Worm (Caenorhabditis elegans) whole organism, L4/young adult: ENCODE results near the gene nstp-9.

ENCODE experiments used
- W03F9.2 ChIP-seq: fragments of 150-350 bp; optimal IDR thresholded peaks from 2 replicates; lab custom pipeline; 2014; ENCODE audit warnings: missing biosample characterization, missing genetic modification characterization
- dao-5 ChIP-seq: sonication (generic microtip); optimal IDR thresholded peaks from 2 replicates; lab custom pipeline; 2016; ENCODE audit warnings: missing genotype, missing genetic modification characterization, moderate library complexity, missing compliant biosample characterization
- him-1 ChIP-seq: sonication (generic microtip); optimal IDR thresholded peaks from 2 replicates; lab custom pipeline; 2016; ENCODE audit warnings: missing genotype, missing genetic modification reagents, missing genetic modification characterization, missing compliant biosample characterization

Gene nstp-9

ce11 chrX:10919613-10920012, at the start of gene nstp-9:
Gene nstp-9, minus strand, starts transcription at chrX:10919713.
- TF ChIP-seq dao-5 (tag; lab: Kevin White, UChicago): no peak
- TF ChIP-seq him-1 (tag; lab: Kevin White, UChicago): no peak
- no peak for TF ChIP-seq W03F9.2 (tag; lab: Kevin White, UChicago)

ce11 chrX:10967698-10968097, 48.2 kb upstream of the nstp-9 start, which contains the start of gene K09C8.9:
Gene K09C8.9, minus strand, starts transcription at chrX:10967798.
- TF ChIP-seq W03F9.2 (tag; lab: Kevin White, UChicago) (no peak), dao-5 (tag; lab: Kevin White, UChicago) (no peak), him-1 (tag; lab: Kevin White, UChicago) (no peak)

ce11 chrX:10966251-10966650, 46.7 kb upstream of the nstp-9 start, which contains the start of gene lge-1:
Gene lge-1, plus strand, starts transcription at chrX:10966551.
- TF ChIP-seq W03F9.2 (tag; lab: Kevin White, UChicago) (no peak), dao-5 (tag; lab: Kevin White, UChicago) (no peak), him-1 (tag; lab: Kevin White, UChicago) (no peak)

ce11 chrX:10965508-10965907, 46.0 kb upstream of the nstp-9 start:
- TF ChIP-seq dao-5 (tag; lab: Kevin White, UChicago) (no peak), him-1 (tag; lab: Kevin White, UChicago) (no peak), W03F9.2 (tag; lab: Kevin White, UChicago) (no peak)

- peak; percentile 72 for TF ChIP-seq dao-5 (tag; lab: Kevin White, UChicago)
- no peak for TF ChIP-seq W03F9.2 (tag; lab: Kevin White, UChicago)
- peak; percentile 81 for TF ChIP-seq him-1 (tag; lab: Kevin White, UChicago)
These were observed 44.0 kb upstream of the nstp-9 start, which contains the start of gene nas-10 for ce11 chrX:10963453-10964046. Gene nas-10, minus strand, starts transcription at chrX:10963503.

- TF ChIP-seq W03F9.2 (tag; lab: Kevin White, UChicago): no peak
- TF ChIP-seq dao-5 (tag; lab: Kevin White, UChicago): no peak
- TF ChIP-seq him-1 (tag; lab: Kevin White, UChicago): no peak
These were observed 42.2 kb upstream of the nstp-9 start for ce11 chrX:10961724-10962123.

ce11 chrX:10959136-10959535, 39.6 kb upstream of the nstp-9 start, which contains the start of gene K09C8.2:
Gene K09C8.2, plus strand, starts transcription at chrX:10959436.
- TF ChIP-seq W03F9.2 (tag; lab: Kevin White, UChicago): no peak
- TF ChIP-seq him-1 (tag; lab: Kevin White, UChicago): no peak
- TF ChIP-seq dao-5 (tag; lab: Kevin White, UChicago): no peak

- no peak for TF ChIP-seq W03F9.2 (tag; lab: Kevin White, UChicago)
- no peak for TF ChIP-seq him-1 (tag; lab: Kevin White, UChicago)
- TF ChIP-seq dao-5 (tag; lab: Kevin White, UChicago): no peak
These were observed 38.9 kb upstream of the nstp-9 start, which contains the start of gene nlp-19 for ce11 chrX:10958427-10958826. Gene nlp-19, plus strand, starts transcription at chrX:10958727.

ce11 chrX:10956972-10957678, 37.6 kb upstream of the nstp-9 start:
- TF ChIP-seq dao-5 (tag; lab: Kevin White, UChicago): no peak

- TF ChIP-seq dao-5 (tag; lab: Kevin White, UChicago): no peak
- TF ChIP-seq him-1 (tag; lab: Kevin White, UChicago): no peak
- TF ChIP-seq W03F9.2 (tag; lab: Kevin White, UChicago): no peak
These were observed 34.3 kb upstream of the nstp-9 start, which contains the start of gene pbo-4 for ce11 chrX:10953834-10954233. Gene pbo-4, plus strand, starts transcription at chrX:10954134.

- TF ChIP-seq W03F9.2 (tag; lab: Kevin White, UChicago) (no peak), dao-5 (tag; lab: Kevin White, UChicago) (no peak), him-1 (tag; lab: Kevin White, UChicago) (no peak)
These were observed 32.4 kb upstream of the nstp-9 start for ce11 chrX:10951922-10952321.

- no peak for TF ChIP-seq dao-5 (tag; lab: Kevin White, UChicago)
- TF ChIP-seq him-1 (tag; lab: Kevin White, UChicago): no peak
- no peak for TF ChIP-seq W03F9.2 (tag; lab: Kevin White, UChicago)
These were observed 31.7 kb upstream of the nstp-9 start, which contains the start of gene K09C8.7 for ce11 chrX:10951168-10951567. Gene K09C8.7, minus strand, starts transcription at chrX:10951393.

- no peak for TF ChIP-seq him-1 (tag; lab: Kevin White, UChicago)
- no peak for TF ChIP-seq dao-5 (tag; lab: Kevin White, UChicago)
- no peak for TF ChIP-seq W03F9.2 (tag; lab: Kevin White, UChicago)
These were observed 29.3 kb upstream of the nstp-9 start, which contains the start of gene T21B6.3 for ce11 chrX:10948852-10949251. Gene T21B6.3, minus strand, starts transcription at chrX:10948952.
